Fruit fly (Drosophila melanogaster) whole organism, prepupa: Measurements from ENCODE around the gene Apc2.

ENCODE experiments used
- Blimp-1 ChIP-seq: fragments of 200-800 bp; sonication (Bioruptor generic); optimal IDR thresholded peaks from 3 replicates; lab custom pipeline; 2017; ENCODE audit warnings: missing biosample characterization, missing genetic modification characterization, mild to moderate bottlenecking, moderate library complexity, missing genetic modification reagents
- CG10669 ChIP-seq: fragments of 200-800 bp; sonication (Bioruptor generic); optimal IDR thresholded peaks from 3 replicates; lab custom pipeline; 2018; ENCODE audit warnings: missing biosample characterization, mild to moderate bottlenecking, missing genetic modification characterization, moderate library complexity
- CG1621 ChIP-seq: fragments of 200-800 bp; sonication (Bioruptor generic); optimal IDR thresholded peaks from 3 replicates; lab custom pipeline; 2018; ENCODE audit warnings: missing biosample characterization, mild to moderate bottlenecking, missing genetic modification characterization
- CG34406 ChIP-seq: fragments of 200-800 bp; sonication (Bioruptor generic); optimal IDR thresholded peaks from 3 replicates; lab custom pipeline; 2016; ENCODE audit warnings: missing biosample characterization, missing genetic modification characterization
- Ets21C ChIP-seq: fragments of 200-800 bp; sonication (Bioruptor generic); optimal IDR thresholded peaks from 3 replicates; lab custom pipeline; 2016; ENCODE audit warnings: missing biosample characterization, missing genetic modification characterization
- Gug ChIP-seq: fragments of 200-800 bp; sonication (Bioruptor generic); IDR thresholded peaks from 2 replicates; pipeline ENCODE4 v1.3.6; 2022; ENCODE audit warnings: missing biosample characterization, missing genetic modification characterization
- Hr39 ChIP-seq: fragments of 200-800 bp; sonication (Bioruptor generic); optimal IDR thresholded peaks from 2 replicates; lab custom pipeline; 2016; ENCODE audit warnings: missing biosample characterization, missing genetic modification characterization
- OdsH ChIP-seq: fragments of 200-800 bp; sonication (Bioruptor generic); optimal IDR thresholded peaks from 3 replicates; lab custom pipeline; 2016; ENCODE audit warnings: missing biosample characterization, missing genetic modification characterization
- Smox ChIP-seq: fragments of 200-800 bp; sonication (Bioruptor generic); optimal IDR thresholded peaks from 3 replicates; lab custom pipeline; 2016; ENCODE audit warnings: missing biosample characterization, missing genetic modification characterization
- Sox102F ChIP-seq: fragments of 200-800 bp; sonication (Bioruptor generic); optimal IDR thresholded peaks from 2 replicates; lab custom pipeline; 2016; ENCODE audit warnings: missing biosample characterization, mild to moderate bottlenecking, missing genetic modification characterization
- spab ChIP-seq: fragments of 200-800 bp; sonication (Bioruptor generic); optimal IDR thresholded peaks from 2 replicates; lab custom pipeline; 2017; ENCODE audit warnings: missing biosample characterization, mild to moderate bottlenecking, missing genetic modification characterization, missing genetic modification reagents
- vri ChIP-seq: fragments of 200-800 bp; sonication (Bioruptor generic); optimal IDR thresholded peaks from 3 replicates; lab custom pipeline; 2016; ENCODE audit warnings: missing biosample characterization, mild to moderate bottlenecking, missing genetic modification characterization

- no peak for TF ChIP-seq spab (GFP tag; lab: Kevin White, UChicago)
- no peak for TF ChIP-seq Ets21C (GFP tag; lab: Kevin White, UChicago)
- TF ChIP-seq Smox (GFP tag; lab: Kevin White, UChicago): no peak
- TF ChIP-seq OdsH: no peak
- no peak for TF ChIP-seq Sox102F (GFP tag; lab: Kevin White, UChicago)
- TF ChIP-seq CG34406 (GFP tag; lab: Kevin White, UChicago): no peak
- TF ChIP-seq vri (GFP tag; lab: Kevin White, UChicago): no peak
- no peak for TF ChIP-seq Hr39 (GFP tag; lab: Kevin White, UChicago)
- TF ChIP-seq CG1621: no peak
- TF ChIP-seq CG10669 (GFP tag; lab: Kevin White, UChicago): no peak
- TF ChIP-seq Blimp-1 (GFP tag; lab: Kevin White, UChicago): no peak
- TF ChIP-seq Gug: no peak
Measured at dm6 chr3R:24150103-24150502, 13.7 kb upstream of the Apc2 start, which contains the start of gene p38c.
